Worm (Caenorhabditis elegans): ENCODE data around the gene mma-1.

Gene mma-1

DNA sequence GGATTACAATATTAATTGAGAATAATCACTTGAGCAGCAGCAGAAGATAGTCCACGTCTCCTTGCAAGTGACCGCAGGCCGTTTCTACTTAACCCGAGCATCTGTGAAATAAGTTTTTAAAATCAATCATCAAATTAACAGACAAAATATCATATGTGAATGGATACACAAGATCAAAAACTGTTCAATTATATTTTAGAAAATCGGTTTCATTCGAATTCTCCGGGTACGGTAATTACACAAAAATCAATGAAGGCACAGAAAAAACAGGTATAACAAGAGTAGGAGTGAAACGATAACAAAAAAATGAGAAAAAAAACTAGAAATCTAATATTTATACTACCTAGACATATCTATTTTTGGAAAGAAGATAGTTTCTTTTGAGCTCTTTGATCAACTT is at the start of gene mma-1:
Gene mma-1 (minus strand): TSS at position 101 of the 400 bp plus-strand sequence.
- TF ChIP-seq ceh-83 (GFP tag; optimal IDR thresholded peaks at IDR 0.05) (no peak), ces-1 (GFP tag; optimal IDR thresholded peaks at IDR 0.05) (no peak), cnd-1 (tag; optimal IDR thresholded peaks at IDR 0.05) (no peak), blmp-1 (tag; optimal IDR thresholded peaks at IDR 0.05) (no peak), nhr-28 (tag; optimal IDR thresholded peaks at IDR 0.05) (no peak), mls-2 (tag; optimal IDR thresholded peaks at IDR 0.05) (no peak), nhr-237 (tag; optimal IDR thresholded peaks at IDR 0.05) (no peak), mab-5 (tag; optimal IDR thresholded peaks at IDR 0.05) (no peak), ham-2 (GFP tag; optimal IDR thresholded peaks at IDR 0.05) (no peak)

ce11 chrV:12644500-12644899 is 48.4 kb upstream of the mma-1 start, which contains the start of gene F56H9.8:
Gene F56H9.8, plus strand, starts transcription at chrV:12644800.
- TF ChIP-seq nhr-2 (tag; optimal IDR thresholded peaks at IDR 0.05) = no peak
- no peak for TF ChIP-seq cnd-1 (tag; optimal IDR thresholded peaks at IDR 0.05)
- no peak for TF ChIP-seq sptf-1 (tag; optimal IDR thresholded peaks at IDR 0.05)
- TF ChIP-seq elt-3 (tag; optimal IDR thresholded peaks at IDR 0.05) = no peak
- TF ChIP-seq unc-120 (tag; optimal IDR thresholded peaks at IDR 0.05; ENCODE audit: poor library complexity, severe bottlenecking) = no peak
- TF ChIP-seq flh-1 (GFP tag; optimal IDR thresholded peaks at IDR 0.05) = no peak
- no peak for TF ChIP-seq drap-1 (GFP tag; optimal IDR thresholded peaks at IDR 0.05)
- TF ChIP-seq unc-39 (tag; optimal IDR thresholded peaks at IDR 0.05) = no peak
- TF ChIP-seq lsy-2 (tag; optimal IDR thresholded peaks at IDR 0.05) = no peak
- no peak for TF ChIP-seq hlh-1 (tag; optimal IDR thresholded peaks at IDR 0.05)
- TF ChIP-seq elt-1 (tag; optimal IDR thresholded peaks at IDR 0.05; ENCODE audit: borderline replicate concordance, insufficient read depth) = no peak
- TF ChIP-seq mep-1 (tag; optimal IDR thresholded peaks at IDR 0.05) = no peak
- no peak for TF ChIP-seq mls-2 (tag; optimal IDR thresholded peaks at IDR 0.05)

- TF ChIP-seq lin-13 (tag; optimal IDR thresholded peaks at IDR 0.05) (no peak), cnd-1 (tag; optimal IDR thresholded peaks at IDR 0.05) (no peak), snpc-4 (tag; optimal IDR thresholded peaks at IDR 0.05) (no peak), sem-2 (GFP tag; optimal IDR thresholded peaks at IDR 0.05) (no peak), bed-3 (GFP tag; optimal IDR thresholded peaks at IDR 0.05) (no peak), sptf-1 (tag; optimal IDR thresholded peaks at IDR 0.05) (no peak), lin-32 (GFP tag; optimal IDR thresholded peaks at IDR 0.05) (no peak), unc-39 (tag; optimal IDR thresholded peaks at IDR 0.05) (no peak), ceh-39 (tag; optimal IDR thresholded peaks at IDR 0.05) (no peak), mls-2 (tag; optimal IDR thresholded peaks at IDR 0.05) (no peak), mab-5 (tag; optimal IDR thresholded peaks at IDR 0.05) (no peak), ceh-43 (GFP tag; optimal IDR thresholded peaks at IDR 0.05) (no peak), blmp-1 (tag; optimal IDR thresholded peaks at IDR 0.05) (no peak)
These were observed 44.3 kb upstream of the mma-1 start, which contains the start of gene gpa-8 for ce11 chrV:12640384-12640783. Gene gpa-8, minus strand, starts transcription at chrV:12640484.

ce11 chrV:12637764-12638502 is 41.8 kb upstream of the mma-1 start:
- TF ChIP-seq elt-1 (tag; optimal IDR thresholded peaks at IDR 0.05; ENCODE audit: borderline replicate concordance, insufficient read depth) (no peak), ceh-83 (GFP tag; optimal IDR thresholded peaks at IDR 0.05) (no peak), ham-2 (GFP tag; optimal IDR thresholded peaks at IDR 0.05) (no peak), ceh-39 (tag; optimal IDR thresholded peaks at IDR 0.05) (no peak), lin-32 (GFP tag; optimal IDR thresholded peaks at IDR 0.05) (no peak), unc-62 (GFP tag; optimal IDR thresholded peaks at IDR 0.05) (no peak), lsy-2 (tag; optimal IDR thresholded peaks at IDR 0.05) (no peak), ztf-11 (tag; optimal IDR thresholded peaks at IDR 0.05) (no peak), nhr-2 (tag; optimal IDR thresholded peaks at IDR 0.05) (no peak)

DNA sequence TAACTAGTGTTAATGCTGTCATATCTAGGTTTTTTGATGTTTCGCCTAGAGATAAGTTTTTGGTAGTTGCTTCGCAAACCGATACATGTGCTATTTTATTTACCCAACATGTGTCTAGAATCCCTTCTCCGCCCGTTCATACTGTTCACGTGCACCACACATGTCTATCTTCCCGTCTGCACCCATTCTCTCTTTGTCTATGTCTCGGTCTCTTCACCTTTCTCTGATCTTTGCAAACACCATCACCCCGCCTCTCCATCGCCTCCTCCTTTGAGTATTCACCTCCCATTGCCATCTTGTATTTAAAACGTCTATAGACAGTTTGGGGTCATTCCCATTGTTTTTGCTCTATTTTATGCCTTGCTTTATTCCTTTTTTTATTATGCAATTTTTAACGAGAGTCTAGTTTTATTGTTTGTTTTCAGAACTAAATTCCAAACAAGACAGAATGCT is 41.2 kb upstream of the mma-1 start, which contains the start of gene F56H9.2:
Gene F56H9.2 (plus strand): TSS at position 426 of the 453 bp plus-strand sequence.
- TF ChIP-seq nhr-237 (tag; optimal IDR thresholded peaks at IDR 0.05) (no peak), cnd-1 (tag; optimal IDR thresholded peaks at IDR 0.05) (no peak), mls-2 (tag; optimal IDR thresholded peaks at IDR 0.05) (no peak), hlh-1 (tag; optimal IDR thresholded peaks at IDR 0.05) (no peak), snpc-4 (tag; optimal IDR thresholded peaks at IDR 0.05) (no peak), elt-1 (tag; optimal IDR thresholded peaks at IDR 0.05; ENCODE audit: borderline replicate concordance, insufficient read depth) (no peak), zip-8 (tag; optimal IDR thresholded peaks at IDR 0.05) (no peak), lsy-2 (tag; optimal IDR thresholded peaks at IDR 0.05) (peak; percentile 18), bed-3 (GFP tag; optimal IDR thresholded peaks at IDR 0.05) (no peak), unc-39 (tag; optimal IDR thresholded peaks at IDR 0.05) (no peak), drap-1 (GFP tag; optimal IDR thresholded peaks at IDR 0.05) (no peak), M03D4.4 (tag; optimal IDR thresholded peaks at IDR 0.05) (no peak), ceh-43 (GFP tag; optimal IDR thresholded peaks at IDR 0.05) (no peak), elt-3 (tag; optimal IDR thresholded peaks at IDR 0.05) (peak; percentile 61), tbx-8 (GFP tag; optimal IDR thresholded peaks at IDR 0.05) (no peak), ham-2 (GFP tag; optimal IDR thresholded peaks at IDR 0.05) (no peak), unc-120 (tag; optimal IDR thresholded peaks at IDR 0.05; ENCODE audit: poor library complexity, severe bottlenecking) (no peak), unc-62 (GFP tag; optimal IDR thresholded peaks at IDR 0.05) (peak; percentile 25), ceh-39 (tag; optimal IDR thresholded peaks at IDR 0.05) (peak; percentile 17), nhr-2 (tag; optimal IDR thresholded peaks at IDR 0.05) (peak; percentile 55), flh-1 (GFP tag; optimal IDR thresholded peaks at IDR 0.05) (no peak), ztf-11 (tag; optimal IDR thresholded peaks at IDR 0.05) (no peak), mab-5 (tag; optimal IDR thresholded peaks at IDR 0.05) (no peak), nhr-76 (tag; optimal IDR thresholded peaks at IDR 0.05) (no peak), ces-1 (GFP tag; optimal IDR thresholded peaks at IDR 0.05) (no peak), blmp-1 (tag; optimal IDR thresholded peaks at IDR 0.05) (no peak), mep-1 (tag; optimal IDR thresholded peaks at IDR 0.05) (peak; percentile 4), ceh-83 (GFP tag; optimal IDR thresholded peaks at IDR 0.05) (no peak), pha-4 (tag; optimal IDR thresholded peaks at IDR 0.05) (peak; percentile 71), sptf-1 (tag; optimal IDR thresholded peaks at IDR 0.05) (no peak), lin-13 (tag; optimal IDR thresholded peaks at IDR 0.05) (no peak), nhr-28 (tag; optimal IDR thresholded peaks at IDR 0.05) (no peak), sem-2 (GFP tag; optimal IDR thresholded peaks at IDR 0.05) (no peak), lin-32 (GFP tag; optimal IDR thresholded peaks at IDR 0.05) (no peak)
